Worm (Caenorhabditis elegans) whole organism, L4 larva: ENCODE data around the gene nkb-2.

Experiments
- Y48G9A.11 ChIP-seq: fragments of 200-800 bp; sonication (Bioruptor generic); IDR thresholded peaks from 2 replicates; pipeline ENCODE4 v1.3.6; 2022; ENCODE audit warnings: missing genetic modification reagents, missing genetic modification characterization, missing compliant biosample characterization
- Y5F2A.4 ChIP-seq: fragments of 200-800 bp; sonication (Bioruptor generic); optimal IDR thresholded peaks from 2 replicates; lab custom pipeline; 2018; ENCODE audit warnings: mild to moderate bottlenecking, missing genetic modification characterization, missing compliant biosample characterization
- ama-1 ChIP-seq: fragments of 150-350 bp; optimal IDR thresholded peaks from 2 replicates; lab custom pipeline; 2014; ENCODE audit warnings: inconsistent platforms, mixed read lengths
- arid-1 ChIP-seq: fragments of 200-800 bp; sonication (Bioruptor generic); conservative IDR thresholded peaks from 2 replicates; pipeline ENCODE4 v1.3.6; 2022; ENCODE audit warnings: missing genetic modification reagents, missing genetic modification characterization, missing compliant biosample characterization
- ceh-20 ChIP-seq: fragments of 200-800 bp; sonication (Bioruptor generic); IDR thresholded peaks from 2 replicates; pipeline ENCODE4 v1.3.6; 2022; ENCODE audit warnings: missing genetic modification reagents, missing genetic modification characterization, missing compliant biosample characterization
- ces-1 ChIP-seq: fragments of 150-350 bp; sonication (generic microtip); optimal IDR thresholded peaks from 4 replicates; lab custom pipeline; 2014; ENCODE audit warnings: missing biosample characterization, missing genetic modification reagents, missing genetic modification characterization
- cey-2 ChIP-seq: sonication (generic microtip); optimal IDR thresholded peaks from 3 replicates; lab custom pipeline; 2017; ENCODE audit warnings: missing genetic modification characterization, mild to moderate bottlenecking, missing compliant biosample characterization, antibody characterized with exemption, borderline replicate concordance; ENCODE audit not compliant: insufficient read depth
- dmd-8 ChIP-seq: fragments of 200-800 bp; sonication (Bioruptor generic); IDR thresholded peaks from 2 replicates; pipeline ENCODE4 v1.3.6; 2022; ENCODE audit warnings: missing genetic modification characterization, missing compliant biosample characterization
- egl-43 ChIP-seq: fragments of 200-800 bp; sonication (Bioruptor generic); IDR thresholded peaks from 2 replicates; pipeline ENCODE4 v1.3.6; 2022; ENCODE audit warnings: missing genetic modification reagents, missing genetic modification characterization, missing compliant biosample characterization
- fkh-10 ChIP-seq: fragments of 150-350 bp; optimal IDR thresholded peaks from 2 replicates; lab custom pipeline; 2014; ENCODE audit warnings: missing biosample characterization, missing genetic modification reagents, missing genetic modification characterization
- hif-1 ChIP-seq, 2 experiments: sonication (generic microtip); optimal IDR thresholded peaks; 2 replicates each; lab custom pipeline; 2016 to 2017; ENCODE audit warnings: missing compliant biosample characterization in 2 of 2, missing genetic modification characterization in 2 of 2, missing genetic modification reagents in 2 of 2, missing genotype in 2 of 2, mild to moderate bottlenecking in 1 of 2
- hlh-11 ChIP-seq: fragments of 200-800 bp; sonication (Bioruptor generic); optimal IDR thresholded peaks from 2 replicates; lab custom pipeline; 2018; ENCODE audit warnings: mild to moderate bottlenecking, missing genetic modification characterization, missing compliant biosample characterization
- jun-1 ChIP-seq: fragments of 150-350 bp; optimal IDR thresholded peaks from 2 replicates; lab custom pipeline; 2014; ENCODE audit warnings: missing biosample characterization, missing genetic modification reagents, missing genetic modification characterization
- lim-7 ChIP-seq: fragments of 200-800 bp; sonication (Bioruptor generic); IDR thresholded peaks from 2 replicates; pipeline ENCODE4 v1.3.6; 2022; ENCODE audit warnings: missing genetic modification characterization, missing compliant biosample characterization
- lin-15B ChIP-seq: fragments of 150-350 bp; sonication (generic microtip); optimal IDR thresholded peaks from 3 replicates; lab custom pipeline; 2014; ENCODE audit warnings: missing biosample characterization, missing genetic modification characterization
- lir-3 ChIP-seq: sonication (generic microtip); optimal IDR thresholded peaks from 2 replicates; lab custom pipeline; 2016; ENCODE audit warnings: mild to moderate bottlenecking, missing genetic modification characterization, missing compliant biosample characterization
- madf-5 ChIP-seq, 2 experiments: fragments of 200-800 bp; sonication (Bioruptor generic); IDR thresholded peaks; 2 replicates each; pipeline ENCODE4 v1.3.6; 2022; ENCODE audit warnings: missing compliant biosample characterization in 2 of 2, missing genetic modification characterization in 2 of 2
- mdl-1 ChIP-seq, 2 experiments: fragments of 150-350 bp in 1 of 2; sonication (generic microtip) in 1 of 2; optimal IDR thresholded peaks; 2 replicates each; lab custom pipeline; 2014 to 2017; ENCODE audit warnings: missing biosample characterization in 2 of 2, missing genetic modification characterization in 2 of 2
- mes-2 ChIP-seq: sonication (generic microtip); optimal IDR thresholded peaks from 2 replicates; lab custom pipeline; 2016; ENCODE audit warnings: missing genotype, mild to moderate bottlenecking, missing genetic modification characterization, missing compliant biosample characterization; ENCODE audit not compliant: poor library complexity, severe bottlenecking
- nhr-237 ChIP-seq: sonication (generic microtip); optimal IDR thresholded peaks from 2 replicates; lab custom pipeline; 2017; ENCODE audit warnings: missing biosample characterization, missing genetic modification characterization
- nhr-28 ChIP-seq: fragments of 150-350 bp; optimal IDR thresholded peaks from 2 replicates; lab custom pipeline; 2014; ENCODE audit warnings: missing biosample characterization, missing genetic modification characterization
- nhr-41 ChIP-seq: fragments of 200-800 bp; sonication (Bioruptor generic); IDR thresholded peaks from 2 replicates; pipeline ENCODE4 v1.3.6; 2022; ENCODE audit warnings: missing genetic modification reagents, missing genetic modification characterization, missing compliant biosample characterization
- nhr-42 ChIP-seq: fragments of 200-800 bp; sonication (Bioruptor generic); IDR thresholded peaks from 2 replicates; pipeline ENCODE4 v1.3.6; 2022; ENCODE audit warnings: missing genetic modification characterization, missing compliant biosample characterization
- nhr-6 ChIP-seq: fragments of 150-350 bp; optimal IDR thresholded peaks from 2 replicates; lab custom pipeline; 2014; ENCODE audit warnings: missing biosample characterization, missing genetic modification characterization
- set-16 ChIP-seq: fragments of 200-800 bp; sonication (Bioruptor generic); IDR thresholded peaks from 2 replicates; pipeline ENCODE4 v1.3.6; 2022; ENCODE audit warnings: missing genetic modification reagents, missing genetic modification characterization, missing compliant biosample characterization
- skn-1 ChIP-seq: fragments of 150-350 bp; optimal IDR thresholded peaks from 2 replicates; lab custom pipeline; 2014; ENCODE audit warnings: missing biosample characterization, missing genetic modification characterization
- snpc-4 ChIP-seq: fragments of 150-350 bp; optimal IDR thresholded peaks from 2 replicates; lab custom pipeline; 2014; ENCODE audit warnings: missing biosample characterization, missing genetic modification characterization
- spr-1 ChIP-seq: sonication (generic microtip); optimal IDR thresholded peaks from 2 replicates; lab custom pipeline; 2016; ENCODE audit warnings: mild to moderate bottlenecking, missing genetic modification characterization, missing compliant biosample characterization
- tra-1 ChIP-seq: fragments of 200-800 bp; sonication (Bioruptor generic); IDR thresholded peaks from 2 replicates; pipeline ENCODE4 v1.3.6; 2022; ENCODE audit warnings: missing genetic modification reagents, missing genetic modification characterization, missing compliant biosample characterization
- unc-62 ChIP-seq, 3 experiments: fragments of 150-350 bp in 1 of 3; sonication (generic microtip); optimal IDR thresholded peaks in 2 of 3; peaks in 1 of 3; 1 replicate in 1 of 3; 2 replicates in 2 of 3; lab custom pipeline; 2014 to 2017; ENCODE audit warnings: missing biosample characterization in 3 of 3, missing genetic modification characterization in 3 of 3, missing genetic modification reagents in 3 of 3, missing genotype in 1 of 3
- vab-7 ChIP-seq: fragments of 200-800 bp; sonication (Bioruptor generic); IDR thresholded peaks from 2 replicates; pipeline ENCODE4 v1.3.6; 2022; ENCODE audit warnings: missing genetic modification reagents, missing genetic modification characterization, missing compliant biosample characterization
- zfp-2 ChIP-seq: sonication (generic microtip); optimal IDR thresholded peaks from 2 replicates; lab custom pipeline; 2016; ENCODE audit warnings: mild to moderate bottlenecking, missing genetic modification characterization, missing compliant biosample characterization
- zfp-3 ChIP-seq: fragments of 200-800 bp; sonication (Bioruptor generic); conservative IDR thresholded peaks from 2 replicates; pipeline ENCODE4 v1.3.6; 2022; ENCODE audit warnings: missing genetic modification reagents, missing genetic modification characterization, missing compliant biosample characterization
- ztf-7 ChIP-seq: fragments of 150-350 bp; optimal IDR thresholded peaks from 2 replicates; lab custom pipeline; 2014; ENCODE audit warnings: missing biosample characterization, missing genetic modification characterization

nkb-2 gene

ce11 chrIV:10545038-10545437 lies 45.7 kb upstream of the nkb-2 start, which contains the start of gene T07G12.5 (continued):
- TF ChIP-seq spr-1 (no peak), ama-1 (lab: Kevin White, UChicago) (no peak), nhr-41 (GFP tag; lab: Robert Waterston, UW) (no peak), nhr-237 (tag; lab: Kevin White, UChicago) (no peak), nhr-42 (no peak), egl-43 (GFP tag; lab: Robert Waterston, UW) (no peak), fkh-10 (GFP tag; lab: Kevin White, UChicago) (no peak)

ce11 chrIV:10546589-10547136 lies 44.1 kb upstream of the nkb-2 start, which contains the start of gene zim-1:
TSS of gene zim-1 (plus strand) at chrIV:10547086.
- TF ChIP-seq ces-1 (GFP tag; lab: Kevin White, UChicago), result no peak
- no peak for TF ChIP-seq zfp-2 (tag; lab: Kevin White, UChicago)
- TF ChIP-seq ceh-20, result no peak
- TF ChIP-seq set-16 (GFP tag; lab: Robert Waterston, UW), result no peak
- no peak for TF ChIP-seq mes-2 (tag; lab: Kevin White, UChicago)
- no peak for TF ChIP-seq arid-1 (GFP tag; lab: Robert Waterston, UW)
- TF ChIP-seq jun-1 (tag; lab: Kevin White, UChicago), result no peak
- no peak for TF ChIP-seq nhr-6
- no peak for TF ChIP-seq madf-5 (GFP tag; IDR thresholded peaks at IDR 0.05; lab: Robert Waterston, UW)
- no peak for TF ChIP-seq tra-1 (GFP tag; lab: Robert Waterston, UW)
- no peak for TF ChIP-seq skn-1
- no peak for TF ChIP-seq mdl-1 (tag; optimal IDR thresholded peaks at IDR 0.05; lab: Kevin White, UChicago)
- no peak for TF ChIP-seq snpc-4 (tag; lab: Kevin White, UChicago)
- TF ChIP-seq lin-15B (tag; lab: Kevin White, UChicago), result no peak
- no peak for TF ChIP-seq Y5F2A.4 (GFP tag; lab: Kevin White, UChicago)
- TF ChIP-seq nhr-28 (tag; lab: Kevin White, UChicago), result no peak
- no peak for TF ChIP-seq zfp-3 (GFP tag; lab: Robert Waterston, UW)
- no peak for TF ChIP-seq hlh-11 (tag; lab: Kevin White, UChicago)
- no peak for TF ChIP-seq hif-1 (tag; optimal IDR thresholded peaks at IDR 0.05; lab: Kevin White, UChicago)
- no peak for TF ChIP-seq lir-3

ce11 chrIV:10548546-10548945 lies 42.2 kb upstream of the nkb-2 start:
- TF ChIP-seq Y48G9A.11 (GFP tag; lab: Robert Waterston, UW) (peak; percentile 62; the same call in 1 of the 2 replicates), dmd-8 (GFP tag; lab: Robert Waterston, UW) (0 out of 2 replicates have a peak, but pooled peaks have one; percentile 52), lim-7 (GFP tag; lab: Robert Waterston, UW) (peak; percentile 70; the same call in 1 of the 2 replicates), arid-1 (GFP tag; lab: Robert Waterston, UW) (0 out of 2 replicates have a peak, but pooled peaks have one; percentile 30), vab-7 (GFP tag; lab: Robert Waterston, UW) (peak; percentile 66)
- TF ChIP-seq, all 104 proteins: peak for 5; not testable (repeated sequence) for 99

ce11 chrIV:10552993-10553392 lies 37.7 kb upstream of the nkb-2 start:
- peak; percentile 97 for TF ChIP-seq Y48G9A.11 (GFP tag; lab: Robert Waterston, UW)

ce11 chrIV:10554947-10555346 lies 35.8 kb upstream of the nkb-2 start, which contains the start of gene zim-2:
TSS of gene zim-2 (plus strand) at chrIV:10555247.
- TF ChIP-seq ztf-7 (no peak), jun-1 (tag; lab: Kevin White, UChicago) (no peak), cey-2 (tag; lab: Kevin White, UChicago) (no peak), fkh-10 (GFP tag; lab: Kevin White, UChicago) (no peak), unc-62 (GFP tag; optimal IDR thresholded peaks at IDR 0.05 in 1 of 2; lab: Kevin White, UChicago) (peak in 1 of 2 experiments; percentile 43), unc-62 (tag; optimal IDR thresholded peaks at IDR 0.05; lab: Kevin White, UChicago) (no peak)
